Fruit fly (Drosophila melanogaster) whole organism, embryonic: Measurements from ENCODE around the gene CG5388.

ENCODE experiments used
- BEAF-32 ChIP-seq: fragments of 200-800 bp; sonication (Bioruptor generic); optimal IDR thresholded peaks from 3 replicates; lab custom pipeline; 2017; ENCODE audit warnings: missing biosample characterization, missing genetic modification characterization, mild to moderate bottlenecking, moderate library complexity, missing genetic modification reagents
- CG10209 ChIP-seq: fragments of 200-800 bp; sonication (Bioruptor generic); optimal IDR thresholded peaks from 3 replicates; lab custom pipeline; 2017; ENCODE audit warnings: missing biosample characterization, mild to moderate bottlenecking, missing genetic modification characterization, missing genetic modification reagents
- CG10321 ChIP-seq: fragments of 200-800 bp; sonication (Bioruptor generic); IDR thresholded peaks from 2 replicates; pipeline ENCODE4 v1.3.6; 2022; ENCODE audit warnings: missing biosample characterization, missing genetic modification characterization
- CG12219 ChIP-seq: fragments of 200-800 bp; sonication (Bioruptor generic); optimal IDR thresholded peaks from 3 replicates; lab custom pipeline; 2018; ENCODE audit warnings: missing biosample characterization, mild to moderate bottlenecking, missing genetic modification characterization
- CG13624 ChIP-seq: fragments of 200-800 bp; sonication (Bioruptor generic); optimal IDR thresholded peaks from 2 replicates; lab custom pipeline; 2016; ENCODE audit warnings: missing biosample characterization, missing genetic modification characterization
- CG14014 ChIP-seq: fragments of 200-800 bp; sonication (Bioruptor generic); IDR thresholded peaks from 2 replicates; pipeline ENCODE4 v1.3.6; 2022; ENCODE audit warnings: missing biosample characterization, missing genetic modification characterization
- CG14667 ChIP-seq: fragments of 200-800 bp; sonication (Bioruptor generic); IDR thresholded peaks from 2 replicates; pipeline ENCODE4 v1.3.6; 2022; ENCODE audit warnings: missing biosample characterization, missing genetic modification characterization
- CG14860 ChIP-seq: fragments of 200-800 bp; sonication (Bioruptor generic); IDR thresholded peaks from 3 replicates; pipeline ENCODE4 v1.3.6; 2022; ENCODE audit warnings: missing biosample characterization, missing genetic modification characterization; ENCODE audit not compliant: partially characterized antibody
- CG15073 ChIP-seq: fragments of 200-800 bp; sonication (Bioruptor generic); optimal IDR thresholded peaks from 2 replicates; lab custom pipeline; 2016; ENCODE audit warnings: missing biosample characterization, missing genetic modification characterization
- CG1832 ChIP-seq: fragments of 200-800 bp; sonication (Bioruptor generic); optimal IDR thresholded peaks from 2 replicates; lab custom pipeline; 2017; ENCODE audit warnings: missing biosample characterization, mild to moderate bottlenecking, missing genetic modification characterization, inconsistent platforms
- CG18476 ChIP-seq: fragments of 200-800 bp; sonication (Bioruptor generic); optimal IDR thresholded peaks from 2 replicates; lab custom pipeline; 2016; ENCODE audit warnings: missing biosample characterization, mild to moderate bottlenecking, missing genetic modification characterization
- CG18599 ChIP-seq: fragments of 200-800 bp; sonication (Bioruptor generic); optimal IDR thresholded peaks from 3 replicates; lab custom pipeline; 2017; ENCODE audit warnings: missing biosample characterization, missing genetic modification characterization, mild to moderate bottlenecking, moderate library complexity, missing genetic modification reagents
- CG2712 ChIP-seq: fragments of 200-800 bp; optimal IDR thresholded peaks from 3 replicates; lab custom pipeline; 2019; ENCODE audit warnings: missing biosample characterization, mild to moderate bottlenecking, missing genetic modification characterization, moderate library complexity
- CG34224 ChIP-seq: fragments of 200-800 bp; sonication (Bioruptor generic); IDR thresholded peaks from 3 replicates; pipeline ENCODE4 v1.3.6; 2022; ENCODE audit warnings: missing biosample characterization, missing genetic modification characterization; ENCODE audit not compliant: partially characterized antibody
- CG34376 ChIP-seq: fragments of 200-800 bp; sonication (Bioruptor generic); optimal IDR thresholded peaks from 2 replicates; lab custom pipeline; 2018; ENCODE audit warnings: missing biosample characterization, mild to moderate bottlenecking, missing genetic modification characterization
- CG4404 ChIP-seq: fragments of 200-800 bp; sonication (Bioruptor generic); IDR thresholded peaks from 2 replicates; pipeline ENCODE4 v1.3.6; 2022; ENCODE audit warnings: missing biosample characterization, missing genetic modification characterization
- CG7271 ChIP-seq: fragments of 200-800 bp; sonication (Bioruptor generic); optimal IDR thresholded peaks from 2 replicates; lab custom pipeline; 2018; ENCODE audit warnings: missing biosample characterization, mild to moderate bottlenecking, missing genetic modification characterization, moderate library complexity
- CG7928 ChIP-seq: fragments of 200-800 bp; sonication (Bioruptor generic); optimal IDR thresholded peaks from 2 replicates; lab custom pipeline; 2017; ENCODE audit warnings: missing biosample characterization, mild to moderate bottlenecking, missing genetic modification characterization
- CG9437 ChIP-seq: fragments of 200-800 bp; sonication (Bioruptor generic); optimal IDR thresholded peaks from 2 replicates; lab custom pipeline; 2018; ENCODE audit warnings: missing biosample characterization, mild to moderate bottlenecking, missing genetic modification characterization
- CTCF ChIP-seq: fragments of 200-800 bp; sonication (Bioruptor generic); optimal IDR thresholded peaks from 2 replicates; lab custom pipeline; 2017; ENCODE audit warnings: missing biosample characterization, mild to moderate bottlenecking, missing genetic modification characterization, moderate library complexity
- Dll ChIP-seq: fragments of 200-800 bp; sonication (Bioruptor generic); IDR thresholded peaks from 4 replicates; pipeline ENCODE4 v1.3.6; 2022; ENCODE audit warnings: missing biosample characterization, missing genetic modification characterization; ENCODE audit not compliant: partially characterized antibody
- Drgx ChIP-seq: fragments of 200-800 bp; sonication (Bioruptor generic); IDR thresholded peaks from 2 replicates; pipeline ENCODE4 v1.3.6; 2022; ENCODE audit warnings: missing biosample characterization, missing genetic modification characterization
- Fer3 ChIP-seq: fragments of 200-800 bp; sonication (Bioruptor generic); optimal IDR thresholded peaks from 2 replicates; lab custom pipeline; 2018; ENCODE audit warnings: missing biosample characterization, mild to moderate bottlenecking, missing genetic modification characterization, moderate library complexity
- Hr51 ChIP-seq, 2 experiments: fragments of 200-800 bp; sonication (Bioruptor generic); optimal IDR thresholded peaks; 2 replicates in 1 of 2; 3 replicates in 1 of 2; lab custom pipeline; 2016 to 2018; ENCODE audit warnings: missing biosample characterization in 2 of 2, missing genetic modification characterization in 2 of 2, mild to moderate bottlenecking in 1 of 2, moderate library complexity in 1 of 2
- Hsf ChIP-seq: fragments of 200-800 bp; sonication (Bioruptor generic); optimal IDR thresholded peaks from 3 replicates; lab custom pipeline; 2016; ENCODE audit warnings: missing biosample characterization, missing genetic modification characterization
- Max ChIP-seq: fragments of 200-800 bp; sonication (Bioruptor generic); optimal IDR thresholded peaks from 2 replicates; lab custom pipeline; 2016; ENCODE audit warnings: missing biosample characterization, mild to moderate bottlenecking, missing genetic modification characterization
- Neu2 ChIP-seq: fragments of 200-800 bp; sonication (Bioruptor generic); optimal IDR thresholded peaks from 3 replicates; lab custom pipeline; 2016; ENCODE audit warnings: missing biosample characterization, missing genetic modification characterization, borderline replicate concordance
- Sox102F ChIP-seq: fragments of 200-800 bp; sonication (Bioruptor generic); optimal IDR thresholded peaks from 2 replicates; lab custom pipeline; 2018; ENCODE audit warnings: missing biosample characterization, mild to moderate bottlenecking, missing genetic modification characterization, moderate library complexity
- ash1 ChIP-seq: fragments of 200-800 bp; sonication (Bioruptor generic); optimal IDR thresholded peaks from 2 replicates; lab custom pipeline; 2018; ENCODE audit warnings: missing biosample characterization, mild to moderate bottlenecking, missing genetic modification characterization
- az2 ChIP-seq: fragments of 200-800 bp; sonication (Bioruptor generic); optimal IDR thresholded peaks from 3 replicates; lab custom pipeline; 2016; ENCODE audit warnings: missing biosample characterization, missing genetic modification characterization
- dpn ChIP-seq, 2 experiments: fragments of 200-800 bp; sonication (Bioruptor generic); optimal IDR thresholded peaks; 3 replicates each; lab custom pipeline; 2016; ENCODE audit warnings: missing biosample characterization in 2 of 2, missing genetic modification characterization in 2 of 2
- gsb ChIP-seq: fragments of 200-800 bp; sonication (Bioruptor generic); IDR thresholded peaks from 2 replicates; pipeline ENCODE4 v1.3.6; 2022; ENCODE audit warnings: missing biosample characterization, missing genetic modification characterization
- gsb-n ChIP-seq: fragments of 200-800 bp; sonication (Bioruptor generic); optimal IDR thresholded peaks from 3 replicates; lab custom pipeline; 2018; ENCODE audit warnings: missing biosample characterization, mild to moderate bottlenecking, missing genetic modification characterization
- jumu ChIP-seq: fragments of 200-800 bp; sonication (Bioruptor generic); optimal IDR thresholded peaks from 3 replicates; lab custom pipeline; 2016; ENCODE audit warnings: missing biosample characterization, missing genetic modification characterization
- ken ChIP-seq: fragments of 200-800 bp; sonication (Bioruptor generic); IDR thresholded peaks from 3 replicates; pipeline ENCODE4 v1.3.6; 2022; ENCODE audit warnings: missing biosample characterization, missing genetic modification characterization
- lab ChIP-seq: fragments of 200-800 bp; sonication (Bioruptor generic); optimal IDR thresholded peaks from 3 replicates; lab custom pipeline; 2017; ENCODE audit warnings: missing biosample characterization, missing genetic modification characterization, mild to moderate bottlenecking, moderate library complexity, missing genetic modification reagents
- lola ChIP-seq, 3 experiments: fragments of >200 bp in 2 of 3; fragments of 200-800 bp in 1 of 3; sonication (Bioruptor generic) in 1 of 3; optimal IDR thresholded peaks; 2 replicates each; lab custom pipeline; 2017 to 2019; ENCODE audit warnings: missing biosample characterization in 3 of 3, missing genetic modification characterization in 3 of 3, mild to moderate bottlenecking in 1 of 3, moderate library complexity in 1 of 3
- maf-S ChIP-seq: fragments of 200-800 bp; sonication (Bioruptor generic); optimal IDR thresholded peaks from 2 replicates; lab custom pipeline; 2016; ENCODE audit warnings: missing biosample characterization, missing genetic modification characterization
- pfk ChIP-seq: fragments of 200-800 bp; sonication (Bioruptor generic); optimal IDR thresholded peaks from 2 replicates; lab custom pipeline; 2018; ENCODE audit warnings: missing biosample characterization, mild to moderate bottlenecking, missing genetic modification characterization, moderate library complexity
- pzg ChIP-seq: fragments of 200-800 bp; sonication (Bioruptor generic); optimal IDR thresholded peaks from 3 replicates; lab custom pipeline; 2018; ENCODE audit warnings: missing biosample characterization, mild to moderate bottlenecking, missing genetic modification characterization, moderate library complexity
- sd ChIP-seq: fragments of 200-800 bp; sonication (Bioruptor generic); optimal IDR thresholded peaks from 3 replicates; lab custom pipeline; 2018; ENCODE audit warnings: missing biosample characterization, mild to moderate bottlenecking, missing genetic modification characterization, moderate library complexity
- seq ChIP-seq: fragments of 200-800 bp; sonication (Bioruptor generic); IDR thresholded peaks from 2 replicates; pipeline ENCODE4 v1.3.6; 2022; ENCODE audit warnings: missing biosample characterization, missing genetic modification characterization
- sna ChIP-seq: fragments of 200-800 bp; sonication (Bioruptor generic); IDR thresholded peaks from 2 replicates; pipeline ENCODE4 v1.3.6; 2022; ENCODE audit warnings: missing biosample characterization, missing genetic modification characterization; ENCODE audit not compliant: partially characterized antibody
- sr ChIP-seq: fragments of 200-800 bp; sonication (Bioruptor generic); IDR thresholded peaks from 3 replicates; pipeline ENCODE4 v1.3.6; 2022; ENCODE audit warnings: missing biosample characterization, missing genetic modification characterization
- stc ChIP-seq: fragments of 200-800 bp; sonication (Bioruptor generic); IDR thresholded peaks from 2 replicates; pipeline ENCODE4 v1.3.6; 2022; ENCODE audit warnings: missing biosample characterization, missing genetic modification characterization
- tup ChIP-seq: fragments of 200-800 bp; sonication (Bioruptor generic); optimal IDR thresholded peaks from 2 replicates; lab custom pipeline; 2016; ENCODE audit warnings: missing biosample characterization, mild to moderate bottlenecking, missing genetic modification characterization, moderate library complexity
- wor ChIP-seq: fragments of 200-800 bp; sonication (Bioruptor generic); IDR thresholded peaks from 2 replicates; pipeline ENCODE4 v1.3.6; 2022; ENCODE audit warnings: missing biosample characterization, missing genetic modification characterization
- zen ChIP-seq: fragments of 200-800 bp; sonication (Bioruptor generic); optimal IDR thresholded peaks from 3 replicates; lab custom pipeline; 2018; ENCODE audit warnings: missing biosample characterization, mild to moderate bottlenecking, missing genetic modification characterization, moderate library complexity

Gene CG5388

dm6 chr3R:22356464-22357410 lies 16.6 kb upstream of the CG5388 start, which contains the start of gene Sar1 (continued):
- TF ChIP-seq Neu2 (GFP tag; lab: Kevin White, UChicago) (no peak), jumu (GFP tag; lab: Kevin White, UChicago) (peak; percentile 70), Dll (peak; percentile 95), tup (no peak), ash1 (no peak), CG34376 (GFP tag; lab: Kevin White, UChicago) (peak; percentile 20), BEAF-32 (GFP tag; lab: Kevin White, UChicago) (peak; percentile 99), CG10321 (GFP tag; lab: Robert Waterston, UW) (no peak), gsb (GFP tag; lab: Robert Waterston, UW) (no peak), pfk (GFP tag; lab: Kevin White, UChicago) (no peak), az2 (GFP tag; lab: Kevin White, UChicago) (no peak), CG7928 (GFP tag; lab: Kevin White, UChicago) (peak; percentile 97), CG2712 (tag; lab: Kevin White, UChicago) (peak; percentile 68), zen (tag; lab: Kevin White, UChicago) (peak; percentile 74), CTCF (peak; percentile 60), CG18599 (peak; percentile 24), ken (no peak), Fer3 (tag; lab: Kevin White, UChicago) (no peak), sr (GFP tag; lab: Robert Waterston, UW) (no peak), Max (no peak), CG14014 (no peak), maf-S (GFP tag; lab: Kevin White, UChicago) (no peak), CG12219 (GFP tag; lab: Kevin White, UChicago) (no peak), CG4404 (no peak; the same call in 1 of the 2 replicates), seq (GFP tag; lab: Robert Waterston, UW) (no peak; the same call in 1 of the 2 replicates), Hr51 (GFP tag; optimal IDR thresholded peaks at IDR 0.05; lab: Kevin White, UChicago) (peak in 1 of 2 experiments; percentile 32), sna (GFP tag; lab: Robert Waterston, UW) (peak; percentile 95), Sox102F (no peak), lola (GFP tag; optimal IDR thresholded peaks at IDR 0.05; lab: Kevin White, UChicago) (no peak), wor (GFP tag; lab: Robert Waterston, UW) (no peak), CG9437 (GFP tag; lab: Kevin White, UChicago) (peak; percentile 55), pzg (GFP tag; lab: Kevin White, UChicago) (peak; percentile 100), CG13624 (peak; percentile 47), sd (tag; lab: Kevin White, UChicago) (peak; percentile 4), stc (no peak), CG7271 (tag; lab: Kevin White, UChicago) (no peak), CG10209 (GFP tag; lab: Kevin White, UChicago) (no peak), Drgx (GFP tag; lab: Robert Waterston, UW) (no peak), CG15073 (GFP tag; lab: Kevin White, UChicago) (no peak), gsb-n (peak; percentile 70), CG14667 (GFP tag; lab: Robert Waterston, UW) (no peak), CG1832 (peak; percentile 69), dpn (GFP tag; optimal IDR thresholded peaks at IDR 0.05; lab: Kevin White, UChicago) (peak; percentile 19 to 55), Hsf (GFP tag; lab: Kevin White, UChicago) (peak; percentile 29), lab (GFP tag; lab: Kevin White, UChicago) (peak; percentile 11), CG14860 (GFP tag; lab: Robert Waterston, UW) (peak; percentile 81), CG34224 (GFP tag; lab: Robert Waterston, UW) (peak; percentile 88), CG18476 (GFP tag; lab: Kevin White, UChicago) (no peak)
